Worm (Caenorhabditis elegans) whole organism, L2 larva: ENCODE data around the gene elpc-3.

ENCODE experiments used
- Y55F3AM.14 ChIP-seq: fragments of 200-800 bp; sonication (Bioruptor generic); optimal IDR thresholded peaks from 2 replicates; lab custom pipeline; 2018; ENCODE audit warnings: mild to moderate bottlenecking, missing genetic modification characterization, missing compliant biosample characterization
- ama-1 ChIP-seq: fragments of 150-350 bp; optimal IDR thresholded peaks from 2 replicates; lab custom pipeline; 2018; ENCODE audit warnings: inconsistent platforms
- dmd-4 ChIP-seq: sonication (generic microtip); optimal IDR thresholded peaks from 2 replicates; lab custom pipeline; 2017; ENCODE audit warnings: missing biosample characterization, missing genetic modification characterization
- nhr-6 ChIP-seq: fragments of 150-350 bp; optimal IDR thresholded peaks from 2 replicates; lab custom pipeline; 2014; ENCODE audit warnings: missing biosample characterization, missing genetic modification characterization
- nhr-77 ChIP-seq: fragments of 150-350 bp; optimal IDR thresholded peaks from 2 replicates; lab custom pipeline; 2014; ENCODE audit warnings: missing biosample characterization, missing genetic modification characterization
- skn-1 ChIP-seq: sonication (generic microtip); optimal IDR thresholded peaks from 2 replicates; lab custom pipeline; 2017; ENCODE audit warnings: missing biosample characterization, missing genetic modification characterization
- sma-9 ChIP-seq, 2 experiments: fragments of 150-350 bp in 1 of 2; sonication (generic microtip) in 1 of 2; optimal IDR thresholded peaks; 2 replicates each; lab custom pipeline; 2014 to 2016; ENCODE audit warnings: missing genetic modification characterization in 2 of 2, mild to moderate bottlenecking in 1 of 2, missing biosample characterization in 1 of 2, missing compliant biosample characterization in 1 of 2, missing genetic modification reagents in 1 of 2, moderate library complexity in 1 of 2

- TF ChIP-seq Y55F3AM.14 (GFP tag; lab: Kevin White, UChicago): no peak
- no peak for TF ChIP-seq dmd-4 (tag; lab: Kevin White, UChicago)
- TF ChIP-seq ama-1 (lab: Kevin White, UChicago): no peak
- no peak for TF ChIP-seq skn-1 (tag; lab: Kevin White, UChicago)
- no peak for TF ChIP-seq nhr-6 (tag; lab: Kevin White, UChicago)
- peak; percentile 1 for TF ChIP-seq sma-9 (GFP tag; optimal IDR thresholded peaks at IDR 0.05; lab: Kevin White, UChicago)
- TF ChIP-seq sma-9 (tag; optimal IDR thresholded peaks at IDR 0.05; lab: Kevin White, UChicago): no peak
- TF ChIP-seq nhr-77 (tag; lab: Kevin White, UChicago): no peak
These were observed 27.5 kb upstream of the elpc-3 start for ce11 chrV:12208678-12209077.
